Worm (Caenorhabditis elegans): ENCODE results near the gene acs-21.
"Not testable (repeated sequence)": the region's sequence is repeated elsewhere in the genome, so short reads cannot be mapped to it uniquely, and the experiment has no call there.

The acs-21 gene

ce11 chrV:3088768-3089167 is at the start of gene acs-21:
TSS of gene acs-21 (plus strand) at chrV:3089068.
- TF ChIP-seq unc-62 (GFP tag; optimal IDR thresholded peaks at IDR 0.05), result no peak

ce11 chrV:3039282-3039681 is 49.6 kb upstream of the acs-21 start, which contains the start of gene chpf-2:
TSS of gene chpf-2 (minus strand) at chrV:3039382.
- TF ChIP-seq unc-62 (GFP tag; optimal IDR thresholded peaks at IDR 0.05), result no peak

DNA sequence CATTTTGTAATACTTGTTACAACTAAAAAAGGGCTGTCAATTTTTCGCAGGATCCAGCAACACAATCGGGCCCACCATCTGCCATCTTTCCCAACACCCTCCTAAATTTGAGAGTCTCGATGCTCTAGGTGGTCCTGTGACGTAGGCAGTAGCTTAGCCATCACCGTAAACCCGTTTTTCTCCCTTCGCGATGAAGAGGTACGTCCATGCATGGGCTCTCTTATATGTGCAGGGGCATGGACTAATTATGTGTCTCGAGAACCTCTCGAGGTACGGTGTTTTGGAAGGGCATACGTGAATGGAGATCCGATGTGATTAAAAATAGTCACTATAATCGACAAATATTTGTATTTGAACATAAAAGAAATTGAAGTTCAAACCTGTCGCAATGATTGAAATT is 47.9 kb upstream of the acs-21 start:
- no peak for TF ChIP-seq unc-62 (GFP tag; optimal IDR thresholded peaks at IDR 0.05)

DNA sequence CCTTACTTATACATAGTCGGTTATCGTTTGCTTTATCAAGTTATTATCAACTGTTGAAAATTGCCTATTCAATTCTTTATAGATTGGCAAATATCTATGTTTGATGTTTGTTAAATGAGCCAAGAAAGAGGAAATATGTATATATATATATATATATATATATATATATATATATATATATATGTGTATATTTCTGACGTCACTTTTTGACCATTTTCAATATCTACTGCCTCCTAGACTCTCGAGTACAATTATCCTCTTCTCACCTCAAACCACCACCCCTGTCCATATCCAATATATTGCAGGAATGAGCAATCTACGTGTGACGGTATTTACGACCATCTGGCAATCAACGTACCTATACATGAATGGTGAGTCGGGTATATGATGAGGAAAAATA is 44.0 kb upstream of the acs-21 start, which contains the start of gene F59D6.1:
F59D6.1 (plus strand) TSS at position 301 of the 400 bp plus-strand sequence.
- TF ChIP-seq unc-62 (GFP tag; optimal IDR thresholded peaks at IDR 0.05), result no peak

DNA sequence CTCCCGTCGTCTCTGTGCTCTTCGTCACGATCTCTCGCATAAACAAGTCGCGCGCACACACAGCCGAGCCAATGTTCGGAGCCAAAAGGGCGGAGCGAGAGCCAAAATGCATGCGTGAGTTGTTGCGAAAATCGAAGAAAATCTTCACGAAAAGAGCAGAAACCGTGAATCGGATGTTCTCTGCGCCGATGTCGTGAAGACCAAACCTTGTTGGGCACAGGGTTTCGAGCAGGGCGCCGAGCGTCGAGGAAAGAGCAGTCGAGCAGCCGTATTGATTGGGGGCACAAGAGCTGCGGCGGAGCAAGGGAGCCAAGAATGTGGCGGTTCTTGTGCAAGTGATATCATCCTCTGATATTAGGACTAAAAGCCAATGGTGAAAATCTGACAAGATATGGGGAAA is 42.5 kb upstream of the acs-21 start:
- no peak for TF ChIP-seq unc-62 (GFP tag; optimal IDR thresholded peaks at IDR 0.05)

ce11 chrV:3054254-3054653 is 34.6 kb upstream of the acs-21 start, which contains the start of gene C50H11.8:
TSS of gene C50H11.8 (plus strand) at chrV:3054554.
- TF ChIP-seq unc-62 (GFP tag; optimal IDR thresholded peaks at IDR 0.05), result no peak

DNA sequence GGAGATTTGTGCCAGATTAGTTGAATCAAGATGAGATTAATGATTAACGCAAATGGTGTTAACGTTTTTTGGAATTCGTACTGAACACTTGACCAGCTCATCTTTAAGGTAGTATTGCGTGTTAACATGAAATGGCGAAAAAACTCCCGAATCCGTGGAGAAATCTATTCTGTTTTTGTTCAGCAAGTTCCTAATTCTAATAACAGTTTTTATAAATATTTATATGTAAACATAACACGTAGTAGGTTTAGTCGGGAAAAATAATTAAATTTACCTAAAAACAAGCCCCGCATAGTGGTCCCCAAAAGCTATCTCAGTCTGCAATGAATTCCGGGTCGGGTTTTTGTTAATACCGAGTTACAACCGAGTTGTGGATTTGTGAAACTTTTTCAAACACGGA is 29.9 kb upstream of the acs-21 start, which contains the start of gene str-244:
str-244 (minus strand) TSS at position 101 of the 400 bp plus-strand sequence.
- TF ChIP-seq unc-62 (GFP tag; optimal IDR thresholded peaks at IDR 0.05), result no peak

DNA sequence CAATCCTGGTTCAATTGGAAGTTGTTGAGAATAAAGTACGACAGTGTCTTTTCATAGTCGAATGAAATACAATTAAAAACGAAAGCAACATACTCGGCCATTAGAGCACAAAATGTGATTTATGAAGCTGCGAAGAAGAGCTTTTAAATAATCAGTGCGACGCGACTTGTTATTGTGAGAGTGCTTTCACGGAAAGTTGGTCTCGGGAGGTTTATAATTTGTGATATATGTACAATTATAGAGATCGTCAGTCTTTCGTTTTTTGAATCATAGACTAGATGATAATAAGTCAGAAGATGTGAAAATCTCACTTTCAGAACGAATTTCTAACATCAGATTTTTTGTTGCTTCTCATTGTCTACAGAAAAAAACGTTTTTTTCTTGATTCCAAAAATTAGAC is 26.8 kb upstream of the acs-21 start, which contains the start of gene srt-15:
srt-15 (minus strand) TSS at position 101 of the 400 bp plus-strand sequence.
- TF ChIP-seq unc-62 (GFP tag; optimal IDR thresholded peaks at IDR 0.05), result no peak

- not testable (repeated sequence) for TF ChIP-seq unc-62 (GFP tag; optimal IDR thresholded peaks at IDR 0.05)
Measured at ce11 chrV:3064418-3064817, 24.4 kb upstream of the acs-21 start, which contains the start of gene srt-16. TSS of gene srt-16 (minus strand) at chrV:3064518.

DNA sequence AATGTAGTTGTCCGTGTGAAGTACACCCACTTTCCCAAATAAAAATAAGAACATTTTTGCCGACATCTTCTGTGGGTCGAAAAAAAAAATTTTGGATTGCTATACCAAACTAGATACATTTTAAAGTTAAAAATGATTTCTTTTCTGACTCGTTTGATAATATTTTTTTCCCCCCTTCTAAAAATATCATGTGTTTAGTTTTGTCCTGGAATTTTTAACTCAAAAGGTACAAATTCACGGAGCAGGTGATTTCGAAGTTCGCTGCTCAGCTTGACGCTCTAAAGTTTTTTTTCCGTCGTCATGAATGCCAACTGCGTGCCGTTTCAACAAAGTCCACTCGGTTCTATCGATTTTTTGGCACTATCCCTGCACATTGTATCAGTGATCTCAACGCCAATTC is 22.9 kb upstream of the acs-21 start, which contains the start of gene srh-185:
srh-185 (plus strand) TSS at position 301 of the 400 bp plus-strand sequence.
- no peak for TF ChIP-seq unc-62 (GFP tag; optimal IDR thresholded peaks at IDR 0.05)

ce11 chrV:3069101-3069500 is 19.8 kb upstream of the acs-21 start, which contains the start of gene str-40:
TSS of gene str-40 (minus strand) at chrV:3069201.
- TF ChIP-seq unc-62 (GFP tag; optimal IDR thresholded peaks at IDR 0.05), result no peak

DNA sequence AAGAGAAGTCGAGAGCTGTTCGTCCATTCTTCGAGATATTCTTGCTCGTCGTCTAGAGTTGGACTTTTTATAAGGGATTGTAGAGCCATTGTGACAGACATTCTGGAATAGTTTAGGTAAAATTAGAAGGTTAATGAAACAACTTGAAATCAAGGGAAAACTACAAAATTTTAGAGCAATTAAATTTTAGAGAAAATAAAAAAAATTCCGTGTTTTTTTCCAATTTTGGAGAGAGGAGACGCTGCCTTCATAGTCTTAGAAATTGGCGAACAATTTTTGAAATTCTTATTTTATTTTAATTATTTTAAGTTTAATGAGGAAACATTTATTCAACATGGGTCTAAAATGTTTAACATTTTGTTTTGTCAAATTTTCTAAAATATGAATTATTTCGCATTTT is 17.3 kb upstream of the acs-21 start, which contains the start of gene C50H11.13:
C50H11.13 (minus strand) TSS at position 101 of the 400 bp plus-strand sequence.
- TF ChIP-seq unc-62 (GFP tag; optimal IDR thresholded peaks at IDR 0.05), result no peak

- TF ChIP-seq unc-62 (GFP tag; optimal IDR thresholded peaks at IDR 0.05), result no peak
Measured at ce11 chrV:3080792-3081191, 8.1 kb upstream of the acs-21 start, which contains the start of gene srt-5. TSS of gene srt-5 (minus strand) at chrV:3080892.

- TF ChIP-seq unc-62 (GFP tag; optimal IDR thresholded peaks at IDR 0.05), result no peak
Measured at ce11 chrV:3081471-3081870, 7.4 kb upstream of the acs-21 start, which contains the start of gene srt-7. TSS of gene srt-7 (plus strand) at chrV:3081771.

DNA sequence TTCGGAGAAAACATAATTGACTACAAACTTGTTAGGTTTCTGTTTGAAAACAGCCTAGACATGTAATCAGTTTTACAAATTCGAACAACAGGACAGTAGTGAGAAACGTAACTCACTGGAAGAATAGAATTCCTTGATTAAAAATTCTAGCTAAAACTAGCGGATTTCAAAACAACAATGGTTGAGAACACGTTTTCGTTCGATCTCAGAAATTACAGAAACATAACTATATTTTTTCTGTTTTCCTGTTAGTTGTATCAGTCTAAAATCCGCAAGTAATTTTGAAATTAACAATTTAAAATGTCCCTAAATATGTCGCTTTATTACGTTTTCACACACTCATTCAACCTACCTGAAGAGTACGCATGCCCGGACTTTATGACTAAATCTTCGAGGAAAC is 2.6 kb upstream of the acs-21 start, which contains the start of gene srt-8:
srt-8 (plus strand) TSS at position 301 of the 400 bp plus-strand sequence.
- no peak for TF ChIP-seq unc-62 (GFP tag; optimal IDR thresholded peaks at IDR 0.05)

- no peak for TF ChIP-seq unc-62 (GFP tag; optimal IDR thresholded peaks at IDR 0.05)
Measured at ce11 chrV:3094351-3094750, 5.5 kb downstream of the acs-21 start, which contains the start of gene cyp-33C9. TSS of gene cyp-33C9 (minus strand) at chrV:3094561.

DNA sequence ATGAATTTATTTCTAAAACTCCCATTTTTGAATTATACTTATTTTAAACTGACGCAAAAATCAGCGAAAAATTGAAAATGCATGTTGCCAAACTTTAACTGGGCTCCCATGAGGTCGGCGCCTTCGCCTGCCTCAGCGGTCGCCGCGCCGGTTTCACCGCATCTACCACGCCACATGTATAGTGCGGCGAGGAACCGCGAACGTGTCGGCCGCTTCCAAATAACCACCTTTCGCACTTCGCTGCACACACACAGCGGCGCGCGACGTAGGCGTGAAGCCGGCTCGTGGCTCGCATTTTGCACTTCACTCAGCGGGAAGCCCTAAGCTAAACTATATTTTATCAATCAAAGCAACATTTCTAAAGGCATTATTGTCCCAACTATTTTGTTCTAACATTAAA is 11.7 kb downstream of the acs-21 start:
- no peak for TF ChIP-seq unc-62 (GFP tag; optimal IDR thresholded peaks at IDR 0.05)

Measured in whole organism, dauer.